Worm (Caenorhabditis elegans): Measurements from ENCODE around the gene R09D1.14.

R09D1.14 gene

ce11 chrII:9438853-9439252, 20.5 kb downstream of the R09D1.14 start:
- no peak for TF ChIP-seq hlh-8 (tag; optimal IDR thresholded peaks at IDR 0.05)
- no peak for TF ChIP-seq che-1 (tag; optimal IDR thresholded peaks at IDR 0.05)
- TF ChIP-seq ceh-2 (tag; optimal IDR thresholded peaks at IDR 0.05) = no peak
- TF ChIP-seq ceh-19 (GFP tag; optimal IDR thresholded peaks at IDR 0.05) = no peak
- TF ChIP-seq mec-3 (tag; optimal IDR thresholded peaks at IDR 0.05; ENCODE audit: borderline replicate concordance) = no peak
- TF ChIP-seq ref-2 (tag; optimal IDR thresholded peaks at IDR 0.05) = no peak
- TF ChIP-seq fkh-10 (GFP tag; optimal IDR thresholded peaks at IDR 0.05) = no peak

- TF ChIP-seq pag-3 (tag; optimal IDR thresholded peaks at IDR 0.05; ENCODE audit: borderline replicate concordance) (no peak), sdc-2 (tag; optimal IDR thresholded peaks at IDR 0.05) (no peak)
Measured at ce11 chrII:9438227-9438626, 21.1 kb downstream of the R09D1.14 start, which contains the start of gene chil-13. Gene chil-13 (minus strand): TSS chrII:9438327.

DNA sequence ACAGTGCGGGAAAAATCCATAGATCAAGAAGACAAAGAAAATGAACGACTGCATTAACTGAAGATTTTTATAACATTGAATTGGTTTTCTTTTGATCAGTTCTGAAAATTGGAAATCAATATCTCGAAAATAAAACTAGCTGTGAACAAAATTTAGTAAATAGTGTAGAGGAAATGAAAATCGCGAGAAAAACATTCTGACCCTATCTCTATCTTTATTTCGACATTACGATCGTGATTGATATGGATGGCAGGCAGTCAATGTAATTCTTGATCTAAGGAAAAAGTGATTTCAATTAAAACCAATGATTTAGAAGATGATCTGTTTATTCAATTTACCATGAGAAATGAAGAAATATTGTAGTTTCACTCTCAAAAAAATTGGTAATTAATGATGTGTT, 23.4 kb downstream of the R09D1.14 start, which contains the start of gene kin-16:
Gene kin-16, minus strand, starts transcription at position 101 of the 400 bp plus-strand sequence.
- TF ChIP-seq pax-1 (tag; optimal IDR thresholded peaks at IDR 0.05) (no peak), dve-1 (tag; optimal IDR thresholded peaks at IDR 0.05) (no peak), ceh-18 (tag; optimal IDR thresholded peaks at IDR 0.05) (no peak), pha-2 (tag; optimal IDR thresholded peaks at IDR 0.05) (no peak), ref-2 (tag; optimal IDR thresholded peaks at IDR 0.05) (no peak), ztf-16 (tag; optimal IDR thresholded peaks at IDR 0.05) (no peak), ceh-14 (tag; optimal IDR thresholded peaks at IDR 0.05) (no peak), ceh-31 (tag; optimal IDR thresholded peaks at IDR 0.05) (no peak), ceh-45 (GFP tag; IDR thresholded peaks at IDR 0.05) (no peak), sox-4 (tag; optimal IDR thresholded peaks at IDR 0.05) (no peak), nfya-1 (tag; optimal IDR thresholded peaks at IDR 0.05) (no peak), hlh-30 (tag; optimal IDR thresholded peaks at IDR 0.05; ENCODE audit: insufficient read depth) (no peak), ceh-30 (tag; optimal IDR thresholded peaks at IDR 0.05) (no peak)

- TF ChIP-seq npax-4 (tag; optimal IDR thresholded peaks at IDR 0.05) (no peak), sdc-2 (tag; optimal IDR thresholded peaks at IDR 0.05) (no peak), F13H6.1 (tag; optimal IDR thresholded peaks at IDR 0.05) (no peak), unc-86 (tag; optimal IDR thresholded peaks at IDR 0.05) (no peak), dmd-4 (tag; optimal IDR thresholded peaks at IDR 0.05; ENCODE audit: borderline replicate concordance) (no peak), nfya-1 (tag; optimal IDR thresholded peaks at IDR 0.05) (no peak), unc-55 (GFP tag; optimal IDR thresholded peaks at IDR 0.05) (no peak), hlh-8 (tag; optimal IDR thresholded peaks at IDR 0.05) (no peak), ceh-2 (tag; optimal IDR thresholded peaks at IDR 0.05) (no peak)
Measured at ce11 chrII:9433609-9434008, 25.8 kb downstream of the R09D1.14 start, which contains the start of gene kin-15. Gene kin-15 (minus strand): TSS chrII:9433709.

ce11 chrII:9431119-9431518, 28.2 kb downstream of the R09D1.14 start:
- TF ChIP-seq npax-4 (tag; optimal IDR thresholded peaks at IDR 0.05) (no peak), Y22D7AL.16 (tag; optimal IDR thresholded peaks at IDR 0.05) (no peak), C08G9.2 (tag; optimal IDR thresholded peaks at IDR 0.05) (no peak), pha-4 (tag; optimal IDR thresholded peaks at IDR 0.05) (no peak), T23F11.4 (GFP tag; optimal IDR thresholded peaks at IDR 0.05) (no peak), lim-6 (tag; optimal IDR thresholded peaks at IDR 0.05) (no peak), ceh-24 (tag; optimal IDR thresholded peaks at IDR 0.05) (no peak), odd-2 (tag; optimal IDR thresholded peaks at IDR 0.05) (no peak), elt-2 (tag; optimal IDR thresholded peaks at IDR 0.05) (no peak), fax-1 (tag; optimal IDR thresholded peaks at IDR 0.05) (no peak), unc-55 (GFP tag; optimal IDR thresholded peaks at IDR 0.05) (no peak), sdc-2 (tag; optimal IDR thresholded peaks at IDR 0.05) (no peak), pag-3 (tag; optimal IDR thresholded peaks at IDR 0.05; ENCODE audit: borderline replicate concordance) (no peak), nhr-232 (tag; optimal IDR thresholded peaks at IDR 0.05) (no peak)
